Fruit fly (Drosophila melanogaster) whole organism, embryonic: ENCODE data around the gene CG9184.

ENCODE experiments used
- Atf-2 ChIP-seq: fragments of 200-800 bp; sonication (Bioruptor generic); optimal IDR thresholded peaks from 2 replicates; lab custom pipeline; 2016; ENCODE audit warnings: missing biosample characterization, missing genetic modification characterization
- BtbVII ChIP-seq: fragments of 200-800 bp; sonication (Bioruptor generic); optimal IDR thresholded peaks from 3 replicates; lab custom pipeline; 2017; ENCODE audit warnings: missing biosample characterization, mild to moderate bottlenecking, missing genetic modification characterization
- CG10431 ChIP-seq: fragments of 200-800 bp; sonication (Bioruptor generic); optimal IDR thresholded peaks from 3 replicates; lab custom pipeline; 2018; ENCODE audit warnings: missing biosample characterization, mild to moderate bottlenecking, missing genetic modification characterization
- CG10462 ChIP-seq: fragments of 200-800 bp; sonication (Bioruptor generic); optimal IDR thresholded peaks from 2 replicates; lab custom pipeline; 2016; ENCODE audit warnings: missing biosample characterization, missing genetic modification characterization
- CG10959 ChIP-seq: fragments of 200-800 bp; sonication (Bioruptor generic); IDR thresholded peaks from 2 replicates; pipeline ENCODE4 v1.3.6; 2022; ENCODE audit warnings: missing biosample characterization, missing genetic modification characterization
- CG11247 ChIP-seq: fragments of 200-800 bp; sonication (Bioruptor generic); IDR thresholded peaks from 2 replicates; pipeline ENCODE4 v1.3.6; 2022; ENCODE audit warnings: missing biosample characterization, missing genetic modification characterization
- CG12769 ChIP-seq: fragments of 200-800 bp; sonication (Bioruptor generic); optimal IDR thresholded peaks from 2 replicates; lab custom pipeline; 2019; ENCODE audit warnings: missing biosample characterization, mild to moderate bottlenecking, missing genetic modification characterization, moderate library complexity
- CG14860 ChIP-seq: fragments of 200-800 bp; sonication (Bioruptor generic); IDR thresholded peaks from 3 replicates; pipeline ENCODE4 v1.3.6; 2022; ENCODE audit warnings: missing biosample characterization, missing genetic modification characterization; ENCODE audit not compliant: partially characterized antibody
- CG2202 ChIP-seq: fragments of 200-800 bp; sonication (Bioruptor generic); optimal IDR thresholded peaks from 2 replicates; lab custom pipeline; 2018; ENCODE audit warnings: missing biosample characterization, mild to moderate bottlenecking, missing genetic modification characterization
- CG31224 ChIP-seq: fragments of 200-800 bp; sonication (Bioruptor generic); IDR thresholded peaks from 2 replicates; pipeline ENCODE4 v1.3.6; 2022; ENCODE audit warnings: missing biosample characterization, missing genetic modification characterization
- CG31365 ChIP-seq: fragments of 200-800 bp; sonication (Bioruptor generic); optimal IDR thresholded peaks from 2 replicates; lab custom pipeline; 2018; ENCODE audit warnings: missing biosample characterization, mild to moderate bottlenecking, missing genetic modification characterization
- CG3163 ChIP-seq: fragments of 200-800 bp; sonication (Bioruptor generic); optimal IDR thresholded peaks from 3 replicates; lab custom pipeline; 2016; ENCODE audit warnings: missing biosample characterization, missing genetic modification characterization
- CG34224 ChIP-seq: fragments of 200-800 bp; sonication (Bioruptor generic); IDR thresholded peaks from 3 replicates; pipeline ENCODE4 v1.3.6; 2022; ENCODE audit warnings: missing biosample characterization, missing genetic modification characterization; ENCODE audit not compliant: partially characterized antibody
- CG6272 ChIP-seq: fragments of 200-800 bp; sonication (Bioruptor generic); IDR thresholded peaks from 2 replicates; pipeline ENCODE4 v1.3.6; 2022; ENCODE audit warnings: missing biosample characterization, missing genetic modification characterization
- CG8089 ChIP-seq: fragments of 200-800 bp; sonication (Bioruptor generic); optimal IDR thresholded peaks from 3 replicates; lab custom pipeline; 2016; ENCODE audit warnings: missing biosample characterization, missing genetic modification characterization
- CTCF ChIP-seq: fragments of 200-800 bp; sonication (Bioruptor generic); optimal IDR thresholded peaks from 2 replicates; lab custom pipeline; 2017; ENCODE audit warnings: missing biosample characterization, mild to moderate bottlenecking, missing genetic modification characterization, moderate library complexity
- Dbx ChIP-seq: fragments of 200-800 bp; sonication (Bioruptor generic); IDR thresholded peaks from 3 replicates; pipeline ENCODE4 v1.3.6; 2022; ENCODE audit warnings: missing biosample characterization, missing genetic modification characterization
- Dp ChIP-seq: fragments of 200-800 bp; sonication (Bioruptor generic); optimal IDR thresholded peaks from 2 replicates; lab custom pipeline; 2018; ENCODE audit warnings: missing biosample characterization, mild to moderate bottlenecking, missing genetic modification characterization, moderate library complexity
- Eip74EF ChIP-seq, 2 experiments: fragments of 200-800 bp in 1 of 2; fragments of >200 bp in 1 of 2; sonication (Bioruptor generic) in 1 of 2; optimal IDR thresholded peaks; 2 replicates each; lab custom pipeline; 2017 to 2019; ENCODE audit warnings: missing biosample characterization in 2 of 2, missing genetic modification characterization in 2 of 2, mild to moderate bottlenecking in 1 of 2, moderate library complexity in 1 of 2
- Ets97D ChIP-seq: fragments of 200-800 bp; sonication (Bioruptor generic); optimal IDR thresholded peaks from 3 replicates; lab custom pipeline; 2016; ENCODE audit warnings: missing biosample characterization, missing genetic modification characterization
- Hr3 ChIP-seq: fragments of 200-800 bp; sonication (Bioruptor generic); optimal IDR thresholded peaks from 3 replicates; lab custom pipeline; 2016; ENCODE audit warnings: missing biosample characterization, missing genetic modification characterization
- Hsf ChIP-seq: fragments of 200-800 bp; sonication (Bioruptor generic); optimal IDR thresholded peaks from 3 replicates; lab custom pipeline; 2016; ENCODE audit warnings: missing biosample characterization, missing genetic modification characterization
- Nf-YC ChIP-seq: fragments of 200-800 bp; optimal IDR thresholded peaks from 3 replicates; lab custom pipeline; 2019; ENCODE audit warnings: missing biosample characterization, mild to moderate bottlenecking, missing genetic modification characterization, moderate library complexity
- Usf ChIP-seq: fragments of 200-800 bp; sonication (Bioruptor generic); optimal IDR thresholded peaks from 2 replicates; lab custom pipeline; 2017; ENCODE audit warnings: missing genotype, missing biosample characterization, missing genetic modification characterization
- ato ChIP-seq: fragments of 200-800 bp; sonication (Bioruptor generic); IDR thresholded peaks from 2 replicates; pipeline ENCODE4 v1.3.6; 2022; ENCODE audit warnings: missing biosample characterization, missing genetic modification characterization; ENCODE audit not compliant: partially characterized antibody
- bbx ChIP-seq: fragments of 200-800 bp; sonication (Bioruptor generic); IDR thresholded peaks from 2 replicates; pipeline ENCODE4 v1.3.6; 2022; ENCODE audit warnings: missing biosample characterization, missing genetic modification characterization; ENCODE audit not compliant: partially characterized antibody
- bcd ChIP-seq: fragments of 200-800 bp; sonication (Bioruptor generic); optimal IDR thresholded peaks from 2 replicates; lab custom pipeline; 2017; ENCODE audit warnings: missing biosample characterization, mild to moderate bottlenecking, missing genetic modification characterization
- bowl ChIP-seq: fragments of 200-800 bp; sonication (Bioruptor generic); IDR thresholded peaks from 2 replicates; pipeline ENCODE4 v1.3.6; 2022; ENCODE audit warnings: missing biosample characterization, missing genetic modification characterization
- da ChIP-seq: fragments of 200-800 bp; sonication (Bioruptor generic); optimal IDR thresholded peaks from 2 replicates; lab custom pipeline; 2016; ENCODE audit warnings: missing biosample characterization, missing genetic modification characterization
- danr ChIP-seq: fragments of 200-800 bp; sonication (Bioruptor generic); IDR thresholded peaks from 2 replicates; pipeline ENCODE4 v1.3.6; 2022; ENCODE audit warnings: missing biosample characterization, missing genetic modification characterization
- fd102C ChIP-seq: fragments of 200-800 bp; sonication (Bioruptor generic); optimal IDR thresholded peaks from 2 replicates; lab custom pipeline; 2018; ENCODE audit warnings: missing biosample characterization, mild to moderate bottlenecking, missing genetic modification characterization, moderate library complexity
- fd64A ChIP-seq: fragments of 200-800 bp; sonication (Bioruptor generic); optimal IDR thresholded peaks from 3 replicates; lab custom pipeline; 2018; ENCODE audit warnings: missing biosample characterization, mild to moderate bottlenecking, missing genetic modification characterization
- fru ChIP-seq: fragments of >200 bp; optimal IDR thresholded peaks from 2 replicates; lab custom pipeline; 2017
- gro ChIP-seq: fragments of 200-800 bp; sonication (Bioruptor generic); optimal IDR thresholded peaks from 2 replicates; lab custom pipeline; 2016; ENCODE audit warnings: missing biosample characterization, missing genetic modification characterization
- ind ChIP-seq: fragments of 200-800 bp; sonication (Bioruptor generic); optimal IDR thresholded peaks from 3 replicates; lab custom pipeline; 2016; ENCODE audit warnings: missing biosample characterization, missing genetic modification characterization
- kah ChIP-seq: fragments of 200-800 bp; sonication (Bioruptor generic); optimal IDR thresholded peaks from 2 replicates; lab custom pipeline; 2018; ENCODE audit warnings: missing biosample characterization, mild to moderate bottlenecking, missing genetic modification characterization
- mld ChIP-seq: fragments of 200-800 bp; sonication (Bioruptor generic); IDR thresholded peaks from 3 replicates; pipeline ENCODE4 v1.3.6; 2022; ENCODE audit warnings: missing biosample characterization, missing genetic modification characterization; ENCODE audit not compliant: partially characterized antibody
- nau ChIP-seq: fragments of 200-800 bp; sonication (Bioruptor generic); optimal IDR thresholded peaks from 3 replicates; lab custom pipeline; 2017; ENCODE audit warnings: missing biosample characterization, mild to moderate bottlenecking, missing genetic modification characterization, missing genetic modification reagents
- org-1 ChIP-seq: fragments of 200-800 bp; sonication (Bioruptor generic); optimal IDR thresholded peaks from 2 replicates; lab custom pipeline; 2017; ENCODE audit warnings: missing biosample characterization, missing genetic modification characterization
- prd ChIP-seq, 3 experiments: fragments of >200 bp in 2 of 3; fragments of 200-800 bp in 1 of 3; sonication (Bioruptor generic) in 1 of 3; optimal IDR thresholded peaks in 2 of 3; IDR thresholded peaks in 1 of 3; 2 replicates in 2 of 3; 3 replicates in 1 of 3; pipeline versions ENCODE4 v1.3.6 to Lab custom; 2017 to 2022; ENCODE audit warnings: missing biosample characterization in 1 of 3, missing genetic modification characterization in 1 of 3
- ro ChIP-seq: fragments of 200-800 bp; sonication (Bioruptor generic); IDR thresholded peaks from 2 replicates; pipeline ENCODE4 v1.3.6; 2022; ENCODE audit warnings: missing biosample characterization, missing genetic modification characterization
- scrt ChIP-seq: fragments of 200-800 bp; sonication (Bioruptor generic); optimal IDR thresholded peaks from 2 replicates; lab custom pipeline; 2018; ENCODE audit warnings: missing biosample characterization, mild to moderate bottlenecking, missing genetic modification characterization, moderate library complexity
- shn ChIP-seq: fragments of 200-800 bp; sonication (Bioruptor generic); optimal IDR thresholded peaks from 3 replicates; lab custom pipeline; 2016; ENCODE audit warnings: missing biosample characterization, missing genetic modification characterization
- sna ChIP-seq: fragments of 200-800 bp; sonication (Bioruptor generic); IDR thresholded peaks from 2 replicates; pipeline ENCODE4 v1.3.6; 2022; ENCODE audit warnings: missing biosample characterization, missing genetic modification characterization; ENCODE audit not compliant: partially characterized antibody
- tap ChIP-seq: fragments of 200-800 bp; optimal IDR thresholded peaks from 3 replicates; lab custom pipeline; 2019; ENCODE audit warnings: missing biosample characterization, mild to moderate bottlenecking, missing genetic modification characterization, moderate library complexity
- tio ChIP-seq: fragments of 200-800 bp; sonication (Bioruptor generic); optimal IDR thresholded peaks from 2 replicates; lab custom pipeline; 2017; ENCODE audit warnings: missing biosample characterization, missing genetic modification characterization, inconsistent platforms
- vvl ChIP-seq: fragments of 200-800 bp; sonication (Bioruptor generic); IDR thresholded peaks from 2 replicates; pipeline ENCODE4 v1.3.6; 2022; ENCODE audit warnings: missing biosample characterization, missing genetic modification characterization
- wdn ChIP-seq: fragments of 200-800 bp; sonication (Bioruptor generic); IDR thresholded peaks from 2 replicates; pipeline ENCODE4 v1.3.6; 2022; ENCODE audit warnings: missing biosample characterization, missing genetic modification characterization
- zen2 ChIP-seq: fragments of 200-800 bp; sonication (Bioruptor generic); IDR thresholded peaks from 3 replicates; pipeline ENCODE4 v1.3.6; 2022; ENCODE audit warnings: missing biosample characterization, missing genetic modification characterization; ENCODE audit not compliant: partially characterized antibody

The CG9184 gene

dm6 chr3L:1334571-1335427, 12.2 kb upstream of the CG9184 start, which contains the start of the genes Hmbs and CG2211 (continued):
- TF ChIP-seq sna = no peak
- TF ChIP-seq CG11247 (GFP tag; lab: Robert Waterston, UW) = peak; percentile 85
- peak; percentile 82 for TF ChIP-seq bcd (GFP tag; lab: Kevin White, UChicago)
- peak; percentile 74 for TF ChIP-seq CG8089 (GFP tag; lab: Kevin White, UChicago)
- TF ChIP-seq zen2 (GFP tag; lab: Robert Waterston, UW) = no peak
- no peak for TF ChIP-seq CG14860 (GFP tag; lab: Robert Waterston, UW)
- no peak for TF ChIP-seq mld
- no peak for TF ChIP-seq ro (GFP tag; lab: Robert Waterston, UW)
- TF ChIP-seq vvl (GFP tag; lab: Robert Waterston, UW) = peak; percentile 94
- peak; percentile 77 for TF ChIP-seq CG3163 (GFP tag; lab: Kevin White, UChicago)
- TF ChIP-seq danr = peak; percentile 68
- no peak for TF ChIP-seq nau (GFP tag; lab: Kevin White, UChicago)
- TF ChIP-seq Nf-YC (tag; lab: Kevin White, UChicago) = peak; percentile 84
- TF ChIP-seq prd (optimal IDR thresholded peaks at IDR 0.05; lab: Kevin White, UChicago) = no peak
- peak; percentile 92 for TF ChIP-seq prd (GFP tag; IDR thresholded peaks at IDR 0.05; lab: Robert Waterston, UW)
- peak; percentile 94 for TF ChIP-seq Hsf (GFP tag; lab: Kevin White, UChicago)
- TF ChIP-seq Hr3 (GFP tag; lab: Kevin White, UChicago) = peak; percentile 88
- TF ChIP-seq CG31224 (GFP tag; lab: Robert Waterston, UW) = peak; percentile 74
- TF ChIP-seq tap (tag; lab: Kevin White, UChicago) = peak; percentile 28
- TF ChIP-seq gro (GFP tag; lab: Kevin White, UChicago) = peak; percentile 89
- no peak for TF ChIP-seq CG10431 (GFP tag; lab: Kevin White, UChicago)
- TF ChIP-seq ato (GFP tag; lab: Robert Waterston, UW) = no peak
- peak; percentile 72 for TF ChIP-seq scrt (GFP tag; lab: Kevin White, UChicago)
- TF ChIP-seq ind = peak; percentile 92
- TF ChIP-seq CG34224 (GFP tag; lab: Robert Waterston, UW) = no peak
- TF ChIP-seq CG31365 (tag; lab: Kevin White, UChicago) = peak; percentile 25
- peak; percentile 76 for TF ChIP-seq CG12769 (tag; lab: Kevin White, UChicago)
- TF ChIP-seq fru (lab: Kevin White, UChicago) = no peak
- peak; percentile 58 for TF ChIP-seq kah (GFP tag; lab: Kevin White, UChicago)
- TF ChIP-seq CTCF (GFP tag; lab: Kevin White, UChicago) = peak; percentile 31
- peak; percentile 65 for TF ChIP-seq CG2202
- peak; percentile 92 for TF ChIP-seq Ets97D
- peak; percentile 67 for TF ChIP-seq CG10959 (GFP tag; lab: Robert Waterston, UW)
- peak; percentile 58 for TF ChIP-seq wdn (GFP tag; lab: Robert Waterston, UW)
- TF ChIP-seq BtbVII (GFP tag; lab: Kevin White, UChicago) = peak; percentile 41
- TF ChIP-seq fd102C (GFP tag; lab: Kevin White, UChicago) = no peak
- TF ChIP-seq Dp (GFP tag; lab: Kevin White, UChicago) = peak; percentile 62
- peak; percentile 84 for TF ChIP-seq CG6272 (GFP tag; lab: Robert Waterston, UW)
- peak; percentile 60; the same call in 1 of the 2 replicates for TF ChIP-seq bowl (GFP tag; lab: Robert Waterston, UW)
- TF ChIP-seq CG10462 (GFP tag; lab: Kevin White, UChicago) = peak; percentile 69
- peak; percentile 72 for TF ChIP-seq Usf (GFP tag; lab: Kevin White, UChicago)
- TF ChIP-seq org-1 (GFP tag; lab: Kevin White, UChicago) = no peak
- peak; percentile 63 for TF ChIP-seq da (GFP tag; lab: Kevin White, UChicago)
- TF ChIP-seq Dbx (GFP tag; lab: Robert Waterston, UW) = peak; percentile 91
- TF ChIP-seq shn (GFP tag; lab: Kevin White, UChicago) = peak; percentile 87
- TF ChIP-seq Eip74EF (GFP tag; optimal IDR thresholded peaks at IDR 0.05; lab: Kevin White, UChicago) = peak in 1 of 2 experiments; percentile 49
- TF ChIP-seq tio (GFP tag; lab: Kevin White, UChicago) = no peak
- TF ChIP-seq bbx (GFP tag; lab: Robert Waterston, UW) = peak; percentile 49
- no peak for TF ChIP-seq fd64A (GFP tag; lab: Kevin White, UChicago)
- TF ChIP-seq Atf-2 = peak; percentile 82
